Fruit fly (Drosophila melanogaster) whole organism, pupa: ENCODE results near the gene HSPBAP1.

ENCODE experiments used
- CG10348 ChIP-seq: fragments of 200-800 bp; sonication (Bioruptor generic); IDR thresholded peaks from 2 replicates; pipeline ENCODE4 v1.3.6; 2022; ENCODE audit warnings: missing biosample characterization, missing genetic modification characterization
- CG12605 ChIP-seq: fragments of 200-800 bp; sonication (Bioruptor generic); IDR thresholded peaks from 2 replicates; pipeline ENCODE4 v1.3.6; 2022; ENCODE audit warnings: missing biosample characterization, missing genetic modification characterization
- CG13204 ChIP-seq: fragments of 200-800 bp; sonication (Bioruptor generic); optimal IDR thresholded peaks from 2 replicates; lab custom pipeline; 2018; ENCODE audit warnings: missing biosample characterization, mild to moderate bottlenecking, missing genetic modification characterization, moderate library complexity
- CG14655 ChIP-seq: fragments of 200-800 bp; sonication (Bioruptor generic); optimal IDR thresholded peaks from 3 replicates; lab custom pipeline; 2017; ENCODE audit warnings: mild to moderate bottlenecking, missing biosample characterization, missing genetic modification reagents, missing genetic modification characterization
- CG15710 ChIP-seq: fragments of 200-800 bp; sonication (Bioruptor generic); optimal IDR thresholded peaks from 2 replicates; lab custom pipeline; 2018; ENCODE audit warnings: missing biosample characterization, mild to moderate bottlenecking, missing genetic modification characterization, moderate library complexity
- CG17806 ChIP-seq: fragments of 200-800 bp; sonication (Bioruptor generic); optimal IDR thresholded peaks from 2 replicates; lab custom pipeline; 2018; ENCODE audit warnings: missing biosample characterization, mild to moderate bottlenecking, missing genetic modification characterization, moderate library complexity
- CG32121 ChIP-seq: fragments of 200-800 bp; sonication (Bioruptor generic); IDR thresholded peaks from 2 replicates; pipeline ENCODE4 v1.3.6; 2022; ENCODE audit warnings: missing biosample characterization, missing genetic modification characterization
- CG34367 ChIP-seq: fragments of 200-800 bp; sonication (Bioruptor generic); optimal IDR thresholded peaks from 2 replicates; lab custom pipeline; 2018; ENCODE audit warnings: missing biosample characterization, mild to moderate bottlenecking, missing genetic modification characterization
- CG4496 ChIP-seq: fragments of 200-800 bp; sonication (Bioruptor generic); IDR thresholded peaks from 3 replicates; pipeline ENCODE4 v1.3.6; 2022; ENCODE audit warnings: missing biosample characterization, missing genetic modification characterization
- CG8159 ChIP-seq: fragments of 200-800 bp; sonication (Bioruptor generic); optimal IDR thresholded peaks from 3 replicates; lab custom pipeline; 2018; ENCODE audit warnings: missing biosample characterization, mild to moderate bottlenecking, missing genetic modification characterization, moderate library complexity
- CG8301 ChIP-seq: fragments of 200-800 bp; sonication (Bioruptor generic); optimal IDR thresholded peaks from 2 replicates; lab custom pipeline; 2018; ENCODE audit warnings: missing biosample characterization, mild to moderate bottlenecking, missing genetic modification characterization
- CG9948 ChIP-seq: fragments of 200-800 bp; sonication (Bioruptor generic); optimal IDR thresholded peaks from 2 replicates; lab custom pipeline; 2018; ENCODE audit warnings: missing biosample characterization, mild to moderate bottlenecking, missing genetic modification characterization, moderate library complexity
- D1 ChIP-seq: fragments of 200-800 bp; sonication (Bioruptor generic); optimal IDR thresholded peaks from 2 replicates; lab custom pipeline; 2018; ENCODE audit warnings: missing biosample characterization, mild to moderate bottlenecking, missing genetic modification characterization, moderate library complexity
- EcR ChIP-seq: fragments of 200-800 bp; sonication (Bioruptor generic); optimal IDR thresholded peaks from 3 replicates; lab custom pipeline; 2019; ENCODE audit warnings: missing biosample characterization, missing genetic modification characterization, mild to moderate bottlenecking, moderate library complexity, missing genetic modification reagents
- Ets98B ChIP-seq: fragments of 200-800 bp; sonication (Bioruptor generic); IDR thresholded peaks from 2 replicates; pipeline ENCODE4 v1.3.6; 2022; ENCODE audit warnings: missing biosample characterization, missing genetic modification characterization
- Pif1A ChIP-seq: fragments of 200-800 bp; sonication (Bioruptor generic); optimal IDR thresholded peaks from 3 replicates; lab custom pipeline; 2016; ENCODE audit warnings: missing biosample characterization, missing genetic modification characterization
- Pif1B ChIP-seq: fragments of 200-800 bp; sonication (Bioruptor generic); optimal IDR thresholded peaks from 3 replicates; lab custom pipeline; 2016; ENCODE audit warnings: missing biosample characterization, missing genetic modification characterization
- Snoo ChIP-seq: fragments of 200-800 bp; sonication (Bioruptor generic); optimal IDR thresholded peaks from 3 replicates; lab custom pipeline; 2017; ENCODE audit warnings: missing biosample characterization, mild to moderate bottlenecking, missing genetic modification characterization, inconsistent platforms
- fd96Ca ChIP-seq: fragments of 200-800 bp; sonication (Bioruptor generic); IDR thresholded peaks from 3 replicates; pipeline ENCODE4 v1.3.6; 2022; ENCODE audit warnings: missing biosample characterization, missing genetic modification characterization
- gl ChIP-seq: fragments of 200-800 bp; sonication (Bioruptor generic); optimal IDR thresholded peaks from 2 replicates; lab custom pipeline; 2018; ENCODE audit warnings: missing biosample characterization, mild to moderate bottlenecking, missing genetic modification characterization
- rn ChIP-seq: fragments of 200-800 bp; sonication (Bioruptor generic); IDR thresholded peaks from 2 replicates; pipeline ENCODE4 v1.3.6; 2022; ENCODE audit warnings: missing biosample characterization, missing genetic modification characterization

Gene HSPBAP1

dm6 chr3R:27660127-27660579 is 34.9 kb upstream of the HSPBAP1 start, which contains the start of gene Mlc1:
Gene Mlc1 (minus strand): TSS chr3R:27660177.
- TF ChIP-seq CG4496 (GFP tag; lab: Robert Waterston, UW): no peak
- no peak for TF ChIP-seq Pif1A
- no peak for TF ChIP-seq EcR (GFP tag; lab: Kevin White, UChicago)
- no peak for TF ChIP-seq Snoo (tag; lab: Kevin White, UChicago)
- no peak for TF ChIP-seq CG14655 (GFP tag; lab: Kevin White, UChicago)
- no peak for TF ChIP-seq CG32121 (GFP tag; lab: Robert Waterston, UW)
- TF ChIP-seq gl (tag; lab: Kevin White, UChicago): no peak
- no peak for TF ChIP-seq Pif1B
- TF ChIP-seq CG34367 (tag; lab: Kevin White, UChicago): no peak
- TF ChIP-seq CG17806 (tag; lab: Kevin White, UChicago): no peak
- TF ChIP-seq CG8301: no peak
- TF ChIP-seq CG15710 (tag; lab: Kevin White, UChicago): no peak
- TF ChIP-seq CG9948 (tag; lab: Kevin White, UChicago): no peak
- TF ChIP-seq CG10348 (GFP tag; lab: Robert Waterston, UW): no peak
- TF ChIP-seq fd96Ca (GFP tag; lab: Robert Waterston, UW): no peak
- no peak for TF ChIP-seq CG12605

DNA sequence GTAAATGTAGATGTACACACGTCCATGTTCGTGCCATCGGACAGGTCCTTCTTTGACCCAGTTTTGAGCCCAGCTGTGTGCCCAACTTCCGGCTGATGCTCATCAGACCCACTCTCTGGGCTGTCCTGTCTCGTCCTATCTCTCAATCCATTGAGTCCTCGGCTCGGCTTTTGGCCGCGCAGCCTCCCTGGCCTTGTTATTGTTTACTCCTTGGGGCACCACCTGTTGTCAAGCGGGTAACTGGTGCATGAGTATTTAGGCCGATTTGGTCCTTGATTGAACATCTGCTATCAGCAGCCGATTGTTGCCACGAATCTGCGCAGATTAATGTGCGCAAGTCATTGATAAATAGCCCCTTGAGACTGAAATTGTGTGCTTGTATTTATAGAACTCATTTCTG is 33.6 kb upstream of the HSPBAP1 start:
- TF ChIP-seq CG12605 (peak; percentile 87), Snoo (tag; lab: Kevin White, UChicago) (no peak)
- TF ChIP-seq, all 21 proteins: peak for 1

dm6 chr3R:27661971-27662489 is 33.0 kb upstream of the HSPBAP1 start, which contains the start of gene unc80:
Gene unc80 (plus strand): TSS chr3R:27662439.
- no peak for TF ChIP-seq rn (GFP tag; lab: Robert Waterston, UW)
- no peak for TF ChIP-seq CG15710 (tag; lab: Kevin White, UChicago)
- TF ChIP-seq CG9948 (tag; lab: Kevin White, UChicago): no peak
- TF ChIP-seq CG4496 (GFP tag; lab: Robert Waterston, UW): no peak
- no peak for TF ChIP-seq Ets98B (GFP tag; lab: Robert Waterston, UW)
- no peak for TF ChIP-seq D1 (tag; lab: Kevin White, UChicago)
- no peak for TF ChIP-seq CG12605
- TF ChIP-seq CG17806 (tag; lab: Kevin White, UChicago): no peak
- no peak for TF ChIP-seq Pif1A
- no peak for TF ChIP-seq gl (tag; lab: Kevin White, UChicago)
- TF ChIP-seq CG34367 (tag; lab: Kevin White, UChicago): no peak
- no peak for TF ChIP-seq CG13204 (GFP tag; lab: Kevin White, UChicago)
- no peak for TF ChIP-seq CG10348 (GFP tag; lab: Robert Waterston, UW)
- TF ChIP-seq fd96Ca (GFP tag; lab: Robert Waterston, UW): no peak
- no peak for TF ChIP-seq Snoo (tag; lab: Kevin White, UChicago)
- TF ChIP-seq CG8301: no peak
- TF ChIP-seq EcR (GFP tag; lab: Kevin White, UChicago): no peak
- TF ChIP-seq CG14655 (GFP tag; lab: Kevin White, UChicago): no peak
- no peak for TF ChIP-seq CG8159 (tag; lab: Kevin White, UChicago)
- TF ChIP-seq Pif1B: no peak

dm6 chr3R:27662857-27663256 is 32.2 kb upstream of the HSPBAP1 start:
- TF ChIP-seq CG12605: peak; percentile 93
- TF ChIP-seq D1 (tag; lab: Kevin White, UChicago): no peak
- TF ChIP-seq CG8159 (tag; lab: Kevin White, UChicago): no peak
- TF ChIP-seq CG32121 (GFP tag; lab: Robert Waterston, UW): no peak
- TF ChIP-seq Snoo (tag; lab: Kevin White, UChicago): no peak
- no peak for TF ChIP-seq CG10348 (GFP tag; lab: Robert Waterston, UW)
- TF ChIP-seq EcR (GFP tag; lab: Kevin White, UChicago): no peak

dm6 chr3R:27677174-27677726 is 17.8 kb upstream of the HSPBAP1 start, which contains the start of gene Hsdl2:
Gene Hsdl2 (plus strand): TSS chr3R:27677522.
- TF ChIP-seq EcR (GFP tag; lab: Kevin White, UChicago) (no peak), gl (tag; lab: Kevin White, UChicago) (peak; percentile 98), D1 (tag; lab: Kevin White, UChicago) (no peak), CG17806 (tag; lab: Kevin White, UChicago) (peak; percentile 71), Snoo (tag; lab: Kevin White, UChicago) (no peak), CG14655 (GFP tag; lab: Kevin White, UChicago) (peak; percentile 87), rn (GFP tag; lab: Robert Waterston, UW) (no peak), CG12605 (peak; percentile 75), CG32121 (GFP tag; lab: Robert Waterston, UW) (peak; percentile 50; the same call in 1 of the 2 replicates), CG15710 (tag; lab: Kevin White, UChicago) (peak; percentile 52), CG4496 (GFP tag; lab: Robert Waterston, UW) (peak; percentile 32; the same call in 2 of the 3 replicates), CG13204 (GFP tag; lab: Kevin White, UChicago) (peak; percentile 91), CG8159 (tag; lab: Kevin White, UChicago) (peak; percentile 61), Pif1A (peak; percentile 84), Pif1B (peak; percentile 81), CG10348 (GFP tag; lab: Robert Waterston, UW) (no peak), CG8301 (peak; percentile 83), fd96Ca (GFP tag; lab: Robert Waterston, UW) (peak; percentile 27; the same call in 1 of the 3 replicates), CG34367 (tag; lab: Kevin White, UChicago) (peak; percentile 74), CG9948 (tag; lab: Kevin White, UChicago) (no peak), Ets98B (GFP tag; lab: Robert Waterston, UW) (peak; percentile 46)
